Fruit fly (Drosophila melanogaster): Measurements from ENCODE around the gene Prosalpha2.

The Prosalpha2 gene

dm6 chr3R:12395880-12396279, 35.2 kb upstream of the Prosalpha2 start, which contains the start of the genes CG10096 and CG10097:
Gene CG10096 (minus strand): TSS chr3R:12395980.
Gene CG10097 (minus strand): TSS chr3R:12395980.
- TF ChIP-seq CG33017 (tag; optimal IDR thresholded peaks at IDR 0.05) (no peak), kay (GFP tag; ENCODE audit: borderline replicate concordance) (peak; percentile 75), tj (GFP tag; optimal IDR thresholded peaks at IDR 0.05) (no peak)

dm6 chr3R:12398054-12398453, 33.1 kb upstream of the Prosalpha2 start:
- TF ChIP-seq CG33017 (tag; optimal IDR thresholded peaks at IDR 0.05): no peak
- no peak for TF ChIP-seq CG1620 (GFP tag; optimal IDR thresholded peaks at IDR 0.05)
- TF ChIP-seq Clk (GFP tag; optimal IDR thresholded peaks at IDR 0.05): no peak
- no peak for TF ChIP-seq Mnt (GFP tag; optimal IDR thresholded peaks at IDR 0.05)
- TF ChIP-seq CG7045 (GFP tag; optimal IDR thresholded peaks at IDR 0.05): peak; percentile 49
- peak; percentile 7 for TF ChIP-seq CG14711 (tag; optimal IDR thresholded peaks at IDR 0.05)
- no peak for TF ChIP-seq Crg-1 (GFP tag; optimal IDR thresholded peaks at IDR 0.05)
- TF ChIP-seq Hr96 (GFP tag; optimal IDR thresholded peaks at IDR 0.05): no peak
- TF ChIP-seq bab1 (GFP tag; optimal IDR thresholded peaks at IDR 0.05): no peak
- no peak for TF ChIP-seq CG12768 (GFP tag; optimal IDR thresholded peaks at IDR 0.05)
- TF ChIP-seq ovo (GFP tag; optimal IDR thresholded peaks at IDR 0.05): no peak
- no peak for TF ChIP-seq CG7101 (tag; optimal IDR thresholded peaks at IDR 0.05)
- TF ChIP-seq cnc (optimal IDR thresholded peaks at IDR 0.05): no peak
- no peak for TF ChIP-seq CG11617 (GFP tag; optimal IDR thresholded peaks at IDR 0.05)
- no peak for TF ChIP-seq pad (GFP tag; optimal IDR thresholded peaks at IDR 0.05)
- TF ChIP-seq kay (GFP tag; ENCODE audit: borderline replicate concordance): peak; percentile 88
- TF ChIP-seq tj (GFP tag; optimal IDR thresholded peaks at IDR 0.05): no peak

dm6 chr3R:12398620-12399247, 32.4 kb upstream of the Prosalpha2 start, which contains the start of gene Cyp9f3:
Gene Cyp9f3 (minus strand): TSS chr3R:12398929.
- peak; percentile 45 for TF ChIP-seq pad (GFP tag; optimal IDR thresholded peaks at IDR 0.05)
- no peak for TF ChIP-seq CG1620 (GFP tag; optimal IDR thresholded peaks at IDR 0.05)
- TF ChIP-seq Crg-1 (GFP tag; optimal IDR thresholded peaks at IDR 0.05): no peak
- TF ChIP-seq CG5204 (GFP tag; optimal IDR thresholded peaks at IDR 0.05): no peak
- TF ChIP-seq cic (GFP tag; optimal IDR thresholded peaks at IDR 0.05): peak; percentile 25
- no peak for TF ChIP-seq CG7101 (tag; optimal IDR thresholded peaks at IDR 0.05)
- TF ChIP-seq cnc (optimal IDR thresholded peaks at IDR 0.05): no peak

- TF ChIP-seq ovo (GFP tag; optimal IDR thresholded peaks at IDR 0.05): no peak
- TF ChIP-seq cic (GFP tag; optimal IDR thresholded peaks at IDR 0.05): peak; percentile 30
- TF ChIP-seq CG5204 (GFP tag; optimal IDR thresholded peaks at IDR 0.05): no peak
- TF ChIP-seq CG12768 (GFP tag; optimal IDR thresholded peaks at IDR 0.05): peak; percentile 44
- peak; percentile 6 for TF ChIP-seq CG33017 (tag; optimal IDR thresholded peaks at IDR 0.05)
- TF ChIP-seq Clk (GFP tag; optimal IDR thresholded peaks at IDR 0.05): no peak
- peak; percentile 26 for TF ChIP-seq CG11617 (GFP tag; optimal IDR thresholded peaks at IDR 0.05)
- peak; percentile 32 for TF ChIP-seq Mnt (GFP tag; optimal IDR thresholded peaks at IDR 0.05)
- TF ChIP-seq bab1 (GFP tag; optimal IDR thresholded peaks at IDR 0.05): peak; percentile 10
- no peak for TF ChIP-seq Hr96 (GFP tag; optimal IDR thresholded peaks at IDR 0.05)
- no peak for TF ChIP-seq pad (GFP tag; optimal IDR thresholded peaks at IDR 0.05)
- no peak for TF ChIP-seq tj (GFP tag; optimal IDR thresholded peaks at IDR 0.05)
- peak; percentile 15 for TF ChIP-seq CG7101 (tag; optimal IDR thresholded peaks at IDR 0.05)
- no peak for TF ChIP-seq CG1620 (GFP tag; optimal IDR thresholded peaks at IDR 0.05)
- TF ChIP-seq CG7045 (GFP tag; optimal IDR thresholded peaks at IDR 0.05): peak; percentile 46
- TF ChIP-seq CG14711 (tag; optimal IDR thresholded peaks at IDR 0.05): peak; percentile 5
- no peak for TF ChIP-seq Crg-1 (GFP tag; optimal IDR thresholded peaks at IDR 0.05)
These were observed 29.3 kb upstream of the Prosalpha2 start, which contains the start of gene DNAlig3 for dm6 chr3R:12401672-12402296. Gene DNAlig3 (minus strand): TSS chr3R:12401839.

- TF ChIP-seq CG1620 (GFP tag; optimal IDR thresholded peaks at IDR 0.05): peak; percentile 86
- TF ChIP-seq pad (GFP tag; optimal IDR thresholded peaks at IDR 0.05): peak; percentile 87
- TF ChIP-seq CG7101 (tag; optimal IDR thresholded peaks at IDR 0.05): peak; percentile 99
- peak; percentile 96 for TF ChIP-seq CG5204 (GFP tag; optimal IDR thresholded peaks at IDR 0.05)
- TF ChIP-seq CG7045 (GFP tag; optimal IDR thresholded peaks at IDR 0.05): peak; percentile 100
- peak; percentile 98 for TF ChIP-seq bab1 (GFP tag; optimal IDR thresholded peaks at IDR 0.05)
- peak; percentile 85 for TF ChIP-seq Crg-1 (GFP tag; optimal IDR thresholded peaks at IDR 0.05)
- TF ChIP-seq tj (GFP tag; optimal IDR thresholded peaks at IDR 0.05): peak; percentile 79
- peak; percentile 97 for TF ChIP-seq CG11617 (GFP tag; optimal IDR thresholded peaks at IDR 0.05)
- TF ChIP-seq cic (GFP tag; optimal IDR thresholded peaks at IDR 0.05): peak; percentile 88
- TF ChIP-seq CG12768 (GFP tag; optimal IDR thresholded peaks at IDR 0.05): peak; percentile 98
- TF ChIP-seq ovo (GFP tag; optimal IDR thresholded peaks at IDR 0.05): peak; percentile 86
- peak; percentile 91 for TF ChIP-seq Mnt (GFP tag; optimal IDR thresholded peaks at IDR 0.05)
- TF ChIP-seq kay (GFP tag; ENCODE audit: borderline replicate concordance): peak; percentile 99
- peak; percentile 96 for TF ChIP-seq CG14711 (tag; optimal IDR thresholded peaks at IDR 0.05)
- TF ChIP-seq CG33017 (tag; optimal IDR thresholded peaks at IDR 0.05): peak; percentile 99
- peak; percentile 96 for TF ChIP-seq toe (GFP tag; optimal IDR thresholded peaks at IDR 0.05)
- TF ChIP-seq cnc (optimal IDR thresholded peaks at IDR 0.05): no peak
- TF ChIP-seq Clk (GFP tag; optimal IDR thresholded peaks at IDR 0.05): peak; percentile 95
- peak; percentile 96 for TF ChIP-seq Hr96 (GFP tag; optimal IDR thresholded peaks at IDR 0.05)
These were observed 28.2 kb upstream of the Prosalpha2 start for dm6 chr3R:12402935-12403334.

dm6 chr3R:12405134-12405533, 26.0 kb upstream of the Prosalpha2 start:
- TF ChIP-seq kay (GFP tag; ENCODE audit: borderline replicate concordance) (peak; percentile 77), CG7101 (tag; optimal IDR thresholded peaks at IDR 0.05) (no peak)
